Fruit fly (Drosophila melanogaster): Measurements from ENCODE around the gene CG7720.

The CG7720 gene

DNA sequence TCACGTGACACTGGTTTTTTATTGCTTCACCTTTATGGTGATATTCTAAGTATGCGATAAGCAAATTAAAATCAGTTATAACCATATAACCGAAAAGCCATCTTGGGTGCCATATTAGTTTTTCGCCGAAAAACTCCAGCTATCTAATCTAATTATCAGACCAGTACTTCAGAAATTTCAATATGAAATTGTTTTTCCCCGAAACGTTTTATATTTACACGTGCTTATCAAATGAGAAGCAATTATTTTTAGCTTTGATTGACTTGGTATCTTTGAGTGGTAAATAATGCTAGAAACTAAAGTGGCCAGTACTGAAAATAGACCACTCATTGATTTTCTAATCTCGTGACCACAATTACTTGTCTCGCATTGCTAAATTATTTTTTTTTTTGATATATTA, 11.8 kb downstream of the CG7720 start (continued):
- TF ChIP-seq CG11723 (GFP tag; optimal IDR thresholded peaks at IDR 0.05) (no peak), shn (GFP tag; optimal IDR thresholded peaks at IDR 0.05) (no peak), grn (GFP tag; optimal IDR thresholded peaks at IDR 0.05) (peak; percentile 47), CG16863 (GFP tag; optimal IDR thresholded peaks at IDR 0.05) (no peak), CG12744 (GFP tag; optimal IDR thresholded peaks at IDR 0.05) (no peak), mirr (GFP tag; optimal IDR thresholded peaks at IDR 0.05) (peak; percentile 90), p53 (GFP tag; optimal IDR thresholded peaks at IDR 0.05) (no peak), Trl (optimal IDR thresholded peaks at IDR 0.05) (no peak), Trl (GFP tag; optimal IDR thresholded peaks at IDR 0.05) (no peak), CG42726 (GFP tag; IDR thresholded peaks at IDR 0.05; ENCODE audit: partially characterized antibody) (no peak), sug (tag; optimal IDR thresholded peaks at IDR 0.05) (peak; percentile 2), CG11398 (GFP tag; optimal IDR thresholded peaks at IDR 0.05) (no peak), Dfd (GFP tag; optimal IDR thresholded peaks at IDR 0.05) (no peak), NK7.1 (GFP tag; optimal IDR thresholded peaks at IDR 0.05) (no peak), oc (tag; optimal IDR thresholded peaks at IDR 0.05) (no peak), sd (tag; optimal IDR thresholded peaks at IDR 0.05) (peak; percentile 16), Dref (GFP tag; IDR thresholded peaks at IDR 0.05) (no peak), lmd (GFP tag; IDR thresholded peaks at IDR 0.05) (no peak), danr (GFP tag; IDR thresholded peaks at IDR 0.05) (no peak), tx (GFP tag; optimal IDR thresholded peaks at IDR 0.05) (no peak), CG13624 (GFP tag; optimal IDR thresholded peaks at IDR 0.05) (no peak), CG16779 (GFP tag; IDR thresholded peaks at IDR 0.05) (no peak), ranshi (GFP tag; IDR thresholded peaks at IDR 0.05) (no peak), cwo (GFP tag; optimal IDR thresholded peaks at IDR 0.05) (peak; percentile 87), CG11696 (GFP tag; IDR thresholded peaks at IDR 0.05) (no peak), CG2199 (GFP tag; IDR thresholded peaks at IDR 0.05) (no peak), Hsf (GFP tag; optimal IDR thresholded peaks at IDR 0.05) (no peak), Hr51 (GFP tag; optimal IDR thresholded peaks at IDR 0.05) (no peak), run (tag; optimal IDR thresholded peaks at IDR 0.05) (peak; percentile 7), CG11560 (tag; IDR thresholded peaks at IDR 0.05) (no peak), wek (GFP tag; optimal IDR thresholded peaks at IDR 0.05) (no peak)

- TF ChIP-seq cad (GFP tag; optimal IDR thresholded peaks at IDR 0.05), result no peak
- TF ChIP-seq CG9215 (GFP tag; IDR thresholded peaks at IDR 0.05), result peak; percentile 77
- TF ChIP-seq ap (GFP tag; IDR thresholded peaks at IDR 0.05), result no peak
- peak; percentile 49 for TF ChIP-seq CG10209 (GFP tag; optimal IDR thresholded peaks at IDR 0.05)
- no peak for TF ChIP-seq Tbp (GFP tag; optimal IDR thresholded peaks at IDR 0.05)
- TF ChIP-seq sug (tag; optimal IDR thresholded peaks at IDR 0.05), result no peak
- no peak for TF ChIP-seq CG6254 (GFP tag; optimal IDR thresholded peaks at IDR 0.05)
- TF ChIP-seq Max (GFP tag; optimal IDR thresholded peaks at IDR 0.05), result peak; percentile 76
- no peak for TF ChIP-seq CG10321 (GFP tag; IDR thresholded peaks at IDR 0.05)
- TF ChIP-seq CG4820 (GFP tag; optimal IDR thresholded peaks at IDR 0.05), result peak; percentile 54
- peak; percentile 97 for TF ChIP-seq Med (GFP tag)
- peak; percentile 73 for TF ChIP-seq Myb (GFP tag; optimal IDR thresholded peaks at IDR 0.05)
- no peak for TF ChIP-seq nau (GFP tag; optimal IDR thresholded peaks at IDR 0.05)
- TF ChIP-seq CG18764 (GFP tag; optimal IDR thresholded peaks at IDR 0.05), result peak; percentile 45
- peak; percentile 48 for TF ChIP-seq HmgD (GFP tag; optimal IDR thresholded peaks at IDR 0.05)
- no peak for TF ChIP-seq pros (GFP tag; optimal IDR thresholded peaks at IDR 0.05)
- TF ChIP-seq Optix (GFP tag; IDR thresholded peaks at IDR 0.05), result peak; percentile 61; the same call in 2 of the 3 replicates
- TF ChIP-seq CG1024 (GFP tag; IDR thresholded peaks at IDR 0.05), result no peak
- peak; percentile 52 for TF ChIP-seq cato (GFP tag; optimal IDR thresholded peaks at IDR 0.05; ENCODE audit: borderline replicate concordance)
- peak; percentile 53 for TF ChIP-seq luna (GFP tag; optimal IDR thresholded peaks at IDR 0.05)
- TF ChIP-seq sqz (GFP tag; optimal IDR thresholded peaks at IDR 0.05), result no peak
- TF ChIP-seq CG7928 (GFP tag; optimal IDR thresholded peaks at IDR 0.05), result peak; percentile 93
- TF ChIP-seq pzg (GFP tag; optimal IDR thresholded peaks at IDR 0.05), result peak; percentile 85
Measured at dm6 chr3R:18758548-18759257, 36.3 kb downstream of the CG7720 start, which contains the start of gene Epg5. TSS of gene Epg5 (minus strand) at chr3R:18758873.

All from whole organism, embryonic.